Worm (Caenorhabditis elegans) whole organism, L4 larva: ENCODE results near the gene ZK688.12.

Source experiments
- aly-2 ChIP-seq: sonication (generic microtip); optimal IDR thresholded peaks from 2 replicates; lab custom pipeline; 2018; ENCODE audit warnings: missing biosample characterization, missing genetic modification characterization
- attf-4 ChIP-seq: sonication (generic microtip); optimal IDR thresholded peaks from 3 replicates; lab custom pipeline; 2017; ENCODE audit warnings: missing biosample characterization, missing genetic modification characterization
- ceh-82 ChIP-seq: sonication (generic microtip); optimal IDR thresholded peaks from 2 replicates; lab custom pipeline; 2017; ENCODE audit warnings: missing biosample characterization, missing genetic modification characterization
- fkh-10 ChIP-seq: fragments of 150-350 bp; optimal IDR thresholded peaks from 2 replicates; lab custom pipeline; 2014; ENCODE audit warnings: missing biosample characterization, missing genetic modification reagents, missing genetic modification characterization
- hlh-30 ChIP-seq: sonication (generic microtip); optimal IDR thresholded peaks from 2 replicates; lab custom pipeline; 2017; ENCODE audit warnings: antibody characterized with exemption, mild to moderate bottlenecking, missing genetic modification characterization, missing compliant biosample characterization; ENCODE audit not compliant: insufficient read depth
- jun-1 ChIP-seq: fragments of 150-350 bp; optimal IDR thresholded peaks from 2 replicates; lab custom pipeline; 2014; ENCODE audit warnings: missing biosample characterization, missing genetic modification reagents, missing genetic modification characterization
- lin-39 ChIP-seq: fragments of 150-350 bp; optimal IDR thresholded peaks from 2 replicates; lab custom pipeline; 2014; ENCODE audit warnings: missing biosample characterization, missing genetic modification reagents, missing genetic modification characterization
- mdl-1 ChIP-seq, 2 experiments: fragments of 150-350 bp in 1 of 2; sonication (generic microtip) in 1 of 2; optimal IDR thresholded peaks; 2 replicates each; lab custom pipeline; 2014 to 2017; ENCODE audit warnings: missing biosample characterization in 2 of 2, missing genetic modification characterization in 2 of 2
- nhr-25 ChIP-seq: sonication (generic microtip); optimal IDR thresholded peaks from 2 replicates; lab custom pipeline; 2017; ENCODE audit warnings: missing genetic modification characterization, mild to moderate bottlenecking, missing compliant biosample characterization, antibody characterized with exemption, moderate library complexity, borderline replicate concordance; ENCODE audit not compliant: insufficient read depth
- nhr-76 ChIP-seq: fragments of 150-350 bp; optimal IDR thresholded peaks from 2 replicates; lab custom pipeline; 2014; ENCODE audit warnings: missing biosample characterization, missing genetic modification characterization
- unc-39 ChIP-seq: sonication (generic microtip); optimal IDR thresholded peaks from 2 replicates; lab custom pipeline; 2017; ENCODE audit warnings: missing biosample characterization, missing genetic modification characterization
- unc-62 ChIP-seq, 3 experiments: fragments of 150-350 bp in 1 of 3; sonication (generic microtip); optimal IDR thresholded peaks in 2 of 3; peaks in 1 of 3; 1 replicate in 1 of 3; 2 replicates in 2 of 3; lab custom pipeline; 2014 to 2017; ENCODE audit warnings: missing biosample characterization in 3 of 3, missing genetic modification characterization in 3 of 3, missing genetic modification reagents in 3 of 3, missing genotype in 1 of 3
- zip-2 ChIP-seq: fragments of 150-350 bp; optimal IDR thresholded peaks from 2 replicates; lab custom pipeline; 2014; ENCODE audit warnings: missing biosample characterization, missing genetic modification characterization
- ztf-11 ChIP-seq: fragments of 150-350 bp; optimal IDR thresholded peaks from 2 replicates; lab custom pipeline; 2014; ENCODE audit warnings: missing biosample characterization, missing genetic modification characterization

ce11 chrIII:7922207-7922606 lies 8.8 kb upstream of the ZK688.12 start, which contains the start of gene C29E4.17:
- TF ChIP-seq mdl-1 (tag; optimal IDR thresholded peaks at IDR 0.05; lab: Kevin White, UChicago) (no peak), aly-2 (tag; lab: Kevin White, UChicago) (no peak), nhr-25 (tag; lab: Kevin White, UChicago) (no peak), jun-1 (tag; lab: Kevin White, UChicago) (no peak), unc-62 (GFP tag; optimal IDR thresholded peaks at IDR 0.05 in 1 of 2; lab: Kevin White, UChicago) (no peak), unc-62 (tag; optimal IDR thresholded peaks at IDR 0.05; lab: Kevin White, UChicago) (no peak), attf-4 (tag; lab: Kevin White, UChicago) (no peak), nhr-76 (tag; lab: Kevin White, UChicago) (no peak), hlh-30 (tag; lab: Kevin White, UChicago) (no peak), ceh-82 (tag; lab: Kevin White, UChicago) (no peak), unc-39 (tag; lab: Kevin White, UChicago) (no peak), lin-39 (tag; lab: Kevin White, UChicago) (no peak), ztf-11 (no peak), zip-2 (tag; lab: Kevin White, UChicago) (no peak), fkh-10 (GFP tag; lab: Kevin White, UChicago) (no peak)
